Worm (Caenorhabditis elegans): ENCODE results near the gene C08F11.10.

ce11 chrIV:13609755-13610154, 39.3 kb downstream of the C08F11.10 start, which contains the start of gene C08F11.13:
- TF ChIP-seq flt-1 (GFP tag; IDR thresholded peaks at IDR 0.05) (no peak), ama-1 (optimal IDR thresholded peaks at IDR 0.05) (no peak), ceh-13 (GFP tag; optimal IDR thresholded peaks at IDR 0.05) (no peak)

All from whole organism, early embryonic.